Fruit fly (Drosophila melanogaster) whole organism, wandering third instar larva: Measurements from ENCODE around the gene cv-c.

Experiments used
- Abd-B ChIP-seq: fragments of >200 bp; optimal IDR thresholded peaks from 2 replicates; lab custom pipeline; 2017; ENCODE audit warnings: missing biosample characterization, missing genetic modification characterization
- CG32264 ChIP-seq: fragments of 200-800 bp; sonication (Bioruptor generic); optimal IDR thresholded peaks from 2 replicates; lab custom pipeline; 2016; ENCODE audit warnings: missing biosample characterization, missing genetic modification characterization
- Dfd ChIP-seq: fragments of >200 bp; optimal IDR thresholded peaks from 2 replicates; lab custom pipeline; 2017; ENCODE audit warnings: missing biosample characterization, missing genetic modification characterization
- Dif ChIP-seq: fragments of 200-275, 200-300 bp; sonication (Bioruptor generic); optimal IDR thresholded peaks from 2 replicates; lab custom pipeline; 2018; ENCODE audit warnings: missing biosample characterization, missing genetic modification characterization; ENCODE audit not compliant: partially characterized antibody
- Hnf4 ChIP-seq: fragments of 200-800 bp; sonication (Bioruptor generic); optimal IDR thresholded peaks from 2 replicates; lab custom pipeline; 2016; ENCODE audit warnings: missing biosample characterization, mild to moderate bottlenecking, missing genetic modification characterization
- Sp1 ChIP-seq: fragments of 200-800 bp; sonication (Bioruptor generic); optimal IDR thresholded peaks from 3 replicates; lab custom pipeline; 2019; ENCODE audit warnings: missing biosample characterization, mild to moderate bottlenecking, missing genetic modification characterization, moderate library complexity
- Vsx2 ChIP-seq: fragments of 200-300, 225-300 bp; sonication (Bioruptor generic); optimal IDR thresholded peaks from 2 replicates; lab custom pipeline; 2018; ENCODE audit warnings: missing biosample characterization, missing genetic modification characterization; ENCODE audit not compliant: partially characterized antibody
- br ChIP-seq: fragments of 200-800 bp; sonication (Bioruptor generic); optimal IDR thresholded peaks from 2 replicates; lab custom pipeline; 2016; ENCODE audit warnings: missing biosample characterization, missing genetic modification characterization
- dsf ChIP-seq: sonication (Bioruptor generic); optimal IDR thresholded peaks from 2 replicates; lab custom pipeline; 2016; ENCODE audit warnings: missing biosample characterization, missing genetic modification characterization, borderline replicate concordance
- foxo ChIP-seq, 2 experiments: fragments of 200-800 bp; sonication (Bioruptor generic); optimal IDR thresholded peaks; 2 replicates in 1 of 2; 3 replicates in 1 of 2; lab custom pipeline; 2016 to 2017; ENCODE audit warnings: missing biosample characterization in 2 of 2, missing genetic modification characterization in 2 of 2
- fru ChIP-seq: fragments of 200-800 bp; sonication (Bioruptor generic); optimal IDR thresholded peaks from 3 replicates; lab custom pipeline; 2016; ENCODE audit warnings: missing biosample characterization, mild to moderate bottlenecking, missing genetic modification characterization
- lola ChIP-seq: fragments of >200 bp; optimal IDR thresholded peaks from 2 replicates; lab custom pipeline; 2017; ENCODE audit warnings: missing biosample characterization, missing genetic modification characterization
- psq ChIP-seq: fragments of 200-800 bp; sonication (Bioruptor generic); optimal IDR thresholded peaks from 3 replicates; lab custom pipeline; 2017; ENCODE audit warnings: missing biosample characterization, mild to moderate bottlenecking, missing genetic modification characterization, moderate library complexity
- rgr ChIP-seq: fragments of 200-800 bp; sonication (Bioruptor generic); optimal IDR thresholded peaks from 3 replicates; lab custom pipeline; 2016; ENCODE audit warnings: missing biosample characterization, mild to moderate bottlenecking, missing genetic modification characterization

DNA sequence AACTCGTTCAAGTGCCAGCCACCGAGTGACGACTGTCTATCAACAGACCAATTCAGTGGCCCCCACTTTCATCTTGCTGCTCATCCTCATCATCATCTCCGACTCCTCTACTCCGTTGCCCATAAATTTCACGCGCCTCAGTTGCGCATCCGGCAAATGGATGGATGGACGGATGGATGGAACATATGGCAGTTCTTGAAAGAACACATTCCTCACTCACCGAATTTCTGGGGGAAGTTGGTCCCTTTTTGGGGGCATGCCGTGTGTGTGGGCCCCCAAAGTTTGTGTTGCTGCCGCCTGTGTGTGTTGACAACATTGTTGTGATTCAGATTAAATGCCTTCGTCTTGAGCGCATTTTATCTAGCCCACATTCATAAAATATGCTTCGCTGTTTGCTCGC is 65.8 kb downstream of the cv-c start:
- TF ChIP-seq Dfd (GFP tag; lab: Kevin White, UChicago) (no peak), fru (GFP tag; lab: Kevin White, UChicago) (no peak), lola (GFP tag; lab: Kevin White, UChicago) (no peak), br (GFP tag; lab: Kevin White, UChicago) (no peak), CG32264 (GFP tag; lab: Kevin White, UChicago) (no peak), Dif (GFP tag; lab: Kevin White, UChicago) (no peak), Sp1 (GFP tag; lab: Kevin White, UChicago) (no peak), Abd-B (GFP tag; lab: Kevin White, UChicago) (no peak), rgr (GFP tag; lab: Kevin White, UChicago) (no peak), psq (GFP tag; lab: Kevin White, UChicago) (no peak), Hnf4 (no peak), foxo (GFP tag; optimal IDR thresholded peaks at IDR 0.05; lab: Kevin White, UChicago) (no peak), Vsx2 (no peak), dsf (GFP tag; lab: Kevin White, UChicago) (no peak)
